Fruit fly (Drosophila melanogaster) whole organism, embryonic: ENCODE data around the gene CG2993.
A peak's percentile ranks its signal among the peaks of the same experiment; 100 is the strongest.

Experiments used
- Aef1 ChIP-seq: fragments of 200-800 bp; sonication (Bioruptor generic); IDR thresholded peaks from 3 replicates; pipeline ENCODE4 v1.3.6; 2022; ENCODE audit warnings: missing biosample characterization, missing genetic modification characterization
- Atf3 ChIP-seq: fragments of 200-800 bp; sonication (Bioruptor generic); optimal IDR thresholded peaks from 3 replicates; lab custom pipeline; 2016; ENCODE audit warnings: missing biosample characterization, missing genetic modification characterization
- Bteb2 ChIP-seq: fragments of 200-800 bp; sonication (Bioruptor generic); optimal IDR thresholded peaks from 2 replicates; lab custom pipeline; 2016; ENCODE audit warnings: missing biosample characterization, missing genetic modification characterization
- CG10366 ChIP-seq: fragments of 200-800 bp; sonication (Bioruptor generic); IDR thresholded peaks from 2 replicates; pipeline ENCODE4 v1.3.6; 2022; ENCODE audit warnings: missing biosample characterization, missing genetic modification characterization
- CG10543 ChIP-seq: fragments of 200-800 bp; sonication (Bioruptor generic); optimal IDR thresholded peaks from 3 replicates; lab custom pipeline; 2017; ENCODE audit warnings: missing biosample characterization, mild to moderate bottlenecking, missing genetic modification characterization, moderate library complexity
- CG11085 ChIP-seq: fragments of 200-800 bp; sonication (Bioruptor generic); IDR thresholded peaks from 2 replicates; pipeline ENCODE4 v1.3.6; 2022; ENCODE audit warnings: missing biosample characterization, missing genetic modification characterization
- CG11723 ChIP-seq: fragments of 200-800 bp; sonication (Bioruptor generic); optimal IDR thresholded peaks from 2 replicates; lab custom pipeline; 2017; ENCODE audit warnings: missing biosample characterization, mild to moderate bottlenecking, missing genetic modification characterization
- CG12769 ChIP-seq: fragments of 200-800 bp; sonication (Bioruptor generic); optimal IDR thresholded peaks from 2 replicates; lab custom pipeline; 2019; ENCODE audit warnings: missing biosample characterization, mild to moderate bottlenecking, missing genetic modification characterization, moderate library complexity
- CG13287 ChIP-seq: fragments of 200-800 bp; sonication (Bioruptor generic); IDR thresholded peaks from 2 replicates; pipeline ENCODE4 v1.3.6; 2022; ENCODE audit warnings: missing biosample characterization, missing genetic modification characterization; ENCODE audit not compliant: partially characterized antibody
- CG13775 ChIP-seq: fragments of 200-800 bp; sonication (Bioruptor generic); optimal IDR thresholded peaks from 3 replicates; lab custom pipeline; 2017; ENCODE audit warnings: missing biosample characterization, mild to moderate bottlenecking, missing genetic modification characterization
- CG14014 ChIP-seq: fragments of 200-800 bp; sonication (Bioruptor generic); IDR thresholded peaks from 2 replicates; pipeline ENCODE4 v1.3.6; 2022; ENCODE audit warnings: missing biosample characterization, missing genetic modification characterization
- CG14441 ChIP-seq: fragments of 200-800 bp; sonication (Bioruptor generic); IDR thresholded peaks from 2 replicates; pipeline ENCODE4 v1.3.6; 2022; ENCODE audit warnings: missing biosample characterization, missing genetic modification characterization
- CG14710 ChIP-seq: fragments of 200-800 bp; sonication (Bioruptor generic); optimal IDR thresholded peaks from 3 replicates; lab custom pipeline; 2019; ENCODE audit warnings: missing biosample characterization, mild to moderate bottlenecking, missing genetic modification characterization, moderate library complexity
- CG16813 ChIP-seq: fragments of 200-800 bp; sonication (Bioruptor generic); IDR thresholded peaks from 3 replicates; pipeline ENCODE4 v1.3.6; 2022; ENCODE audit warnings: missing biosample characterization, missing genetic modification characterization; ENCODE audit not compliant: partially characterized antibody
- CG17568 ChIP-seq: fragments of 200-800 bp; sonication (Bioruptor generic); optimal IDR thresholded peaks from 2 replicates; lab custom pipeline; 2018; ENCODE audit warnings: missing biosample characterization, mild to moderate bottlenecking, missing genetic modification characterization, moderate library complexity
- CG18599 ChIP-seq: fragments of 200-800 bp; sonication (Bioruptor generic); optimal IDR thresholded peaks from 3 replicates; lab custom pipeline; 2017; ENCODE audit warnings: missing biosample characterization, missing genetic modification characterization, mild to moderate bottlenecking, moderate library complexity, missing genetic modification reagents
- CG2889 ChIP-seq: fragments of 200-800 bp; sonication (Bioruptor generic); IDR thresholded peaks from 3 replicates; pipeline ENCODE4 v1.3.6; 2022; ENCODE audit warnings: missing biosample characterization, missing genetic modification characterization
- CG3281 ChIP-seq: fragments of 200-800 bp; sonication (Bioruptor generic); optimal IDR thresholded peaks from 3 replicates; lab custom pipeline; 2017; ENCODE audit warnings: missing biosample characterization, mild to moderate bottlenecking, missing genetic modification characterization
- CG34224 ChIP-seq: fragments of 200-800 bp; sonication (Bioruptor generic); IDR thresholded peaks from 3 replicates; pipeline ENCODE4 v1.3.6; 2022; ENCODE audit warnings: missing biosample characterization, missing genetic modification characterization; ENCODE audit not compliant: partially characterized antibody
- CG34376 ChIP-seq: fragments of 200-800 bp; sonication (Bioruptor generic); optimal IDR thresholded peaks from 2 replicates; lab custom pipeline; 2018; ENCODE audit warnings: missing biosample characterization, mild to moderate bottlenecking, missing genetic modification characterization
- CG4404 ChIP-seq: fragments of 200-800 bp; sonication (Bioruptor generic); IDR thresholded peaks from 2 replicates; pipeline ENCODE4 v1.3.6; 2022; ENCODE audit warnings: missing biosample characterization, missing genetic modification characterization
- CG6689 ChIP-seq: fragments of 200-800 bp; sonication (Bioruptor generic); IDR thresholded peaks from 2 replicates; pipeline ENCODE4 v1.3.6; 2022; ENCODE audit warnings: missing biosample characterization, missing genetic modification characterization
- CG8089 ChIP-seq: fragments of 200-800 bp; sonication (Bioruptor generic); optimal IDR thresholded peaks from 3 replicates; lab custom pipeline; 2016; ENCODE audit warnings: missing biosample characterization, missing genetic modification characterization
- CG8290 ChIP-seq, 3 experiments: fragments of 200-800 bp; sonication (Bioruptor generic); optimal IDR thresholded peaks; 2 replicates each; lab custom pipeline; 2016 to 2019; ENCODE audit warnings: missing biosample characterization in 3 of 3, missing genetic modification characterization in 3 of 3, mild to moderate bottlenecking in 2 of 3, moderate library complexity in 1 of 3
- CoRest ChIP-seq: fragments of 200-800 bp; sonication (Bioruptor generic); optimal IDR thresholded peaks from 3 replicates; lab custom pipeline; 2018; ENCODE audit warnings: missing biosample characterization, mild to moderate bottlenecking, missing genetic modification characterization, moderate library complexity
- Deaf1 ChIP-seq: fragments of 200-800 bp; optimal IDR thresholded peaks from 3 replicates; lab custom pipeline; 2019; ENCODE audit warnings: missing biosample characterization, mild to moderate bottlenecking, missing genetic modification characterization, moderate library complexity
- Drgx ChIP-seq: fragments of 200-800 bp; sonication (Bioruptor generic); IDR thresholded peaks from 2 replicates; pipeline ENCODE4 v1.3.6; 2022; ENCODE audit warnings: missing biosample characterization, missing genetic modification characterization
- Gug ChIP-seq: fragments of 200-800 bp; sonication (Bioruptor generic); IDR thresholded peaks from 4 replicates; pipeline ENCODE4 v1.3.6; 2022; ENCODE audit warnings: missing biosample characterization, missing genetic modification characterization
- HmgZ ChIP-seq: fragments of 200-800 bp; sonication (Bioruptor generic); optimal IDR thresholded peaks from 2 replicates; lab custom pipeline; 2018; ENCODE audit warnings: missing biosample characterization, mild to moderate bottlenecking, missing genetic modification characterization
- Hmr ChIP-seq: fragments of 200-800 bp; sonication (Bioruptor generic); optimal IDR thresholded peaks from 3 replicates; lab custom pipeline; 2017; ENCODE audit warnings: mild to moderate bottlenecking, missing biosample characterization, missing genetic modification reagents, missing genetic modification characterization
- Jarid2 ChIP-seq: fragments of 200-800 bp; sonication (Bioruptor generic); optimal IDR thresholded peaks from 3 replicates; lab custom pipeline; 2017; ENCODE audit warnings: mild to moderate bottlenecking, missing biosample characterization, missing genetic modification reagents, missing genetic modification characterization
- Mrtf ChIP-seq: fragments of 200-800 bp; sonication (Bioruptor generic); IDR thresholded peaks from 3 replicates; pipeline ENCODE4 v1.3.6; 2022; ENCODE audit warnings: missing biosample characterization, missing genetic modification characterization
- PHDP ChIP-seq: fragments of 200-800 bp; sonication (Bioruptor generic); optimal IDR thresholded peaks from 3 replicates; lab custom pipeline; 2018; ENCODE audit warnings: missing biosample characterization, mild to moderate bottlenecking, missing genetic modification characterization, moderate library complexity
- Pdp1 ChIP-seq, 2 experiments: fragments of 200-800 bp; sonication (Bioruptor generic); optimal IDR thresholded peaks; 3 replicates each; lab custom pipeline; 2016; ENCODE audit warnings: missing biosample characterization in 2 of 2, missing genetic modification characterization in 2 of 2, mild to moderate bottlenecking in 1 of 2, moderate library complexity in 1 of 2
- Side ChIP-seq: fragments of 200-800 bp; sonication (Bioruptor generic); optimal IDR thresholded peaks from 2 replicates; lab custom pipeline; 2016; ENCODE audit warnings: missing biosample characterization, missing genetic modification characterization
- Taf1 ChIP-seq: fragments of 200-800 bp; sonication (Bioruptor generic); IDR thresholded peaks from 2 replicates; pipeline ENCODE4 v1.3.6; 2022; ENCODE audit warnings: missing biosample characterization, missing genetic modification characterization
- Vsx1 ChIP-seq: fragments of 200-800 bp; sonication (Bioruptor generic); optimal IDR thresholded peaks from 2 replicates; lab custom pipeline; 2017; ENCODE audit warnings: missing biosample characterization, mild to moderate bottlenecking, missing genetic modification characterization, missing genetic modification reagents
- cg ChIP-seq: fragments of 200-800 bp; sonication (Bioruptor generic); optimal IDR thresholded peaks from 3 replicates; lab custom pipeline; 2019; ENCODE audit warnings: missing biosample characterization, mild to moderate bottlenecking, missing genetic modification characterization, moderate library complexity
- chinmo ChIP-seq: fragments of 200-800 bp; sonication (Bioruptor generic); IDR thresholded peaks from 4 replicates; pipeline ENCODE4 v1.3.6; 2022; ENCODE audit warnings: missing biosample characterization, missing genetic modification characterization; ENCODE audit not compliant: partially characterized antibody
- exex ChIP-seq: fragments of 200-800 bp; sonication (Bioruptor generic); optimal IDR thresholded peaks from 4 replicates; lab custom pipeline; 2018; ENCODE audit warnings: missing biosample characterization, mild to moderate bottlenecking, missing genetic modification characterization, moderate library complexity
- grn ChIP-seq: fragments of 200-800 bp; sonication (Bioruptor generic); optimal IDR thresholded peaks from 3 replicates; lab custom pipeline; 2017; ENCODE audit warnings: missing biosample characterization, missing genetic modification characterization
- h ChIP-seq: fragments of >200 bp; optimal IDR thresholded peaks from 2 replicates; lab custom pipeline; 2017
- lab ChIP-seq: fragments of 200-800 bp; sonication (Bioruptor generic); optimal IDR thresholded peaks from 3 replicates; lab custom pipeline; 2017; ENCODE audit warnings: missing biosample characterization, missing genetic modification characterization, mild to moderate bottlenecking, moderate library complexity, missing genetic modification reagents
- mam ChIP-seq: fragments of 200-800 bp; sonication (Bioruptor generic); optimal IDR thresholded peaks from 3 replicates; lab custom pipeline; 2016; ENCODE audit warnings: missing biosample characterization, missing genetic modification characterization
- mirr ChIP-seq: fragments of 200-800 bp; sonication (Bioruptor generic); optimal IDR thresholded peaks from 3 replicates; lab custom pipeline; 2018; ENCODE audit warnings: missing biosample characterization, mild to moderate bottlenecking, missing genetic modification characterization
- peb ChIP-seq: fragments of 200-800 bp; sonication (Bioruptor generic); IDR thresholded peaks from 2 replicates; pipeline ENCODE4 v1.3.6; 2022; ENCODE audit warnings: missing biosample characterization, missing genetic modification characterization
- slou ChIP-seq: fragments of 200-800 bp; sonication (Bioruptor generic); optimal IDR thresholded peaks from 3 replicates; lab custom pipeline; 2016; ENCODE audit warnings: missing biosample characterization, missing genetic modification characterization
- so ChIP-seq: fragments of 200-800 bp; sonication (Bioruptor generic); IDR thresholded peaks from 3 replicates; pipeline ENCODE4 v1.3.6; 2022; ENCODE audit warnings: missing biosample characterization, missing genetic modification characterization
- sug ChIP-seq: fragments of 200-800 bp; optimal IDR thresholded peaks from 2 replicates; lab custom pipeline; 2019; ENCODE audit warnings: missing biosample characterization, mild to moderate bottlenecking, missing genetic modification characterization, moderate library complexity

CG2993 gene

dm6 chr3R:7793855-7794254 is 16.0 kb downstream of the CG2993 start, which contains the start of gene CG2641 (continued):
- TF ChIP-seq CG13287 (GFP tag; lab: Robert Waterston, UW): peak; percentile 52
- TF ChIP-seq Vsx1 (GFP tag; lab: Kevin White, UChicago): no peak
- peak in 1 of 2 experiments; percentile 53 for TF ChIP-seq Pdp1 (GFP tag; optimal IDR thresholded peaks at IDR 0.05; lab: Kevin White, UChicago)
- peak; percentile 21 for TF ChIP-seq PHDP (tag; lab: Kevin White, UChicago)
- TF ChIP-seq CG14710 (tag; lab: Kevin White, UChicago): no peak
- TF ChIP-seq CG4404 (GFP tag; lab: Robert Waterston, UW): no peak
- TF ChIP-seq CG14441 (GFP tag; lab: Robert Waterston, UW): no peak
- peak; percentile 72 for TF ChIP-seq Drgx (GFP tag; lab: Robert Waterston, UW)
- TF ChIP-seq CG3281 (GFP tag; lab: Kevin White, UChicago): peak; percentile 5
- no peak for TF ChIP-seq CG8089 (GFP tag; lab: Kevin White, UChicago)
- no peak for TF ChIP-seq CG11723 (GFP tag; lab: Kevin White, UChicago)
- TF ChIP-seq mam: no peak
- no peak for TF ChIP-seq CG13775 (GFP tag; lab: Kevin White, UChicago)
- TF ChIP-seq Jarid2 (GFP tag; lab: Kevin White, UChicago): peak; percentile 9
- TF ChIP-seq Atf3 (GFP tag; lab: Kevin White, UChicago): peak; percentile 34
- peak; percentile 20; the same call in 1 of the 3 replicates for TF ChIP-seq CG34224

DNA sequence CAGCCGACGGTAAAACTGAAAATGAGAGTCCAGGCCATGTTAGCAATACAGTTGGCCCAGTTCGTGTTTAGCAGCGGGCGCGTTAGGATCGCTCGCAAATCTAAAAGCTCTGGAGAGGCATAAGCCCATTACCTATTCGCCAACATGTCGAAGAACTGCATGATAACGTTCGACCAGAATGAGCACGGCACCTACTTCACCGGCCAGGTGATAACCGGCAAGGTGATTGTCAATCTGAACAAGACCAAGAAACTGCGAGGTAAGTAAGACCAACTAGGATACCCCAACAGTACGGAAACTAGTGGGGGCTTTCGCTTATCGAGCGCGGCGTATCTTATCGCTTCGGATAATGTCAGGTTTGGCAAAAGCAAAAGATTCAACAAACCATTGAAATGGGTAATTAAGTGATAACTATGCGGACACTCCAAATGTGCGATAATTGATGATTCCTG is 19.2 kb downstream of the CG2993 start, which contains the start of gene CG10086:
Gene CG10086 (plus strand): TSS at position 51 of the 452 bp plus-strand sequence.
- TF ChIP-seq h (no peak), CG17568 (GFP tag; lab: Kevin White, UChicago) (no peak), Bteb2 (GFP tag; lab: Kevin White, UChicago) (no peak), CG14014 (no peak), cg (GFP tag; lab: Kevin White, UChicago) (no peak), lab (GFP tag; lab: Kevin White, UChicago) (peak; percentile 38), Gug (no peak), CoRest (no peak), CG16813 (GFP tag; lab: Robert Waterston, UW) (no peak), CG6689 (GFP tag; lab: Robert Waterston, UW) (0 out of 2 replicates have a peak, but pooled peaks have one; percentile 4), exex (tag; lab: Kevin White, UChicago) (peak; percentile 99), grn (GFP tag; lab: Kevin White, UChicago) (peak; percentile 74), Deaf1 (tag; lab: Kevin White, UChicago) (peak; percentile 37), HmgZ (tag; lab: Kevin White, UChicago) (peak; percentile 51), Hmr (GFP tag; lab: Kevin White, UChicago) (no peak), peb (GFP tag; lab: Robert Waterston, UW) (no peak), Jarid2 (GFP tag; lab: Kevin White, UChicago) (peak; percentile 1), CG2889 (no peak), CG10366 (GFP tag; lab: Robert Waterston, UW) (no peak), Side (GFP tag; lab: Kevin White, UChicago) (no peak), CG34376 (GFP tag; lab: Kevin White, UChicago) (peak; percentile 86), sug (peak; percentile 94), slou (GFP tag; lab: Kevin White, UChicago) (no peak), CG10543 (GFP tag; lab: Kevin White, UChicago) (peak; percentile 32), Mrtf (GFP tag; lab: Robert Waterston, UW) (no peak), Aef1 (GFP tag; lab: Robert Waterston, UW) (no peak), so (0 out of 3 replicates have a peak, but pooled peaks have one; percentile 19), CG11085 (GFP tag; lab: Robert Waterston, UW) (peak; percentile 16; the same call in 1 of the 2 replicates), Taf1 (GFP tag; lab: Robert Waterston, UW) (no peak), chinmo (GFP tag; lab: Robert Waterston, UW) (0 out of 4 replicates have a peak, but pooled peaks have one; percentile 14), CG12769 (peak; percentile 30), mirr (peak; percentile 83), CG18599 (GFP tag; lab: Kevin White, UChicago) (peak; percentile 34), CG8290 (GFP tag; optimal IDR thresholded peaks at IDR 0.05; lab: Kevin White, UChicago) (no peak), CG8290 (tag; optimal IDR thresholded peaks at IDR 0.05; lab: Kevin White, UChicago) (peak in 1 of 2 experiments; percentile 1)
